Worm (Caenorhabditis elegans): ENCODE data around the gene F28G4.3.

F28G4.3 gene

DNA sequence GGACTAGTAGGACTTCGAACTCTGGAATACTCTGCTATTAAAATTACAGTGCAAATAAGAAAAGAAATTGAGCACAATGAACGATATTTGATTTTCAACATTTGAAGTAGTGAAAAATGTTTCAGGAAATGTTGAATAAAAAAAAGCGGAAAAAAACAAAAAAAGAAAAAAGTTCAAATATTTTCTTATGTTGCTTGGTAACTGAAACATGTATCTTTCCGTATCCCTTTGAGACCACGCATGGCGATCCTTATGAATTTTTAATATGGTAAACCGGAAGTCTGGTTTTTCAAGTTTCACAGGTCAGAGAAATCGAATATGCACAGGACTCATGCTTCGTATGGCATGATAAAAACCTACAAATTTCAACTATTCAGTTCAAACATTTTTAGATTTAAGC is at the start of gene F28G4.3:
TSS of gene F28G4.3 (minus strand) at position 101 of the 400 bp plus-strand sequence.
- no peak for TF ChIP-seq ztf-25 (GFP tag; IDR thresholded peaks at IDR 0.05)

DNA sequence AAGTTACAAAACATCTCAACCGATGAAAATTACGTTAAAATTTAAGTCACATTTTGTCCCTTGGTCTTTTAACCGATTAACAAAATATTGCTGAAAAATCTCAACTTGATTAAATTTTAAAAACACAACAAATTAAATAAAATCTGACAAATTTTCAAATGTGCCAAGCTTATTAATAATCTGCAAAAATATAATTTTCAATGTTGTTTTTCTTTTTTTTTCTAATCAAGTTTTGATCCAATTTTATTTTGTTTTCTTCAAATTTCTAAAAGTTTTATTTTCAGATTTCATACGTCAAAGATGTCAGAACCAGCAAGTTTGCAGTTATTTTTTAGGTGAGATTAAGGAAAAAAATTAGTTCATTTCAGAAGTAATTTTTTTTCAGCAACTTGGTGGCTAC is 48.8 kb upstream of the F28G4.3 start, which contains the start of gene srw-87:
TSS of gene srw-87 (plus strand) at position 301 of the 400 bp plus-strand sequence.
- no peak for TF ChIP-seq ceh-100 (GFP tag; IDR thresholded peaks at IDR 0.05)
- no peak for TF ChIP-seq lin-54 (GFP tag; optimal IDR thresholded peaks at IDR 0.05)
- no peak for TF ChIP-seq repo-1 (tag; optimal IDR thresholded peaks at IDR 0.05)
- TF ChIP-seq F39B2.1 (GFP tag; IDR thresholded peaks at IDR 0.05), result no peak

DNA sequence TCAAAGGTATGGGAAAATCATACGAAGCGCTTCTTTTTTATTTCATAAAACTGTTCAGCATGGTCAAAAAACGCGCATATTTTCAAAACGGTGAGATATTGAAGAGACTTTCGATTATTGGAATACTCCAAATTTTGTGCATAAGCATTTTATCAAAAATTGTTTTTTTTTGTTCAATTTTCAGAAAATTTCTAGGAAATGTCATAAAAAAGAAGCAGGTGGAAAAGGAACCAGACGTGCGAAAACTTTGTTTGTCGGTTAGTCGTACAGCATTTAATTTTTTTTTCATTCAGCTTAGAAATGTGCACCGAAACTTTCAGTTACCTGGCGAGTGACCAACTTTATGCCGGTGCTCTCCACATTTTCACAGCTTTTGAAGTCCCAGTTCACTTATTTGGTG is 45.9 kb upstream of the F28G4.3 start, which contains the start of gene srh-167:
TSS of gene srh-167 (plus strand) at position 301 of the 400 bp plus-strand sequence.
- TF ChIP-seq chd-7 (tag; optimal IDR thresholded peaks at IDR 0.05) (no peak), aptf-3 (GFP tag; IDR thresholded peaks at IDR 0.05) (no peak), B0261.1 (tag; optimal IDR thresholded peaks at IDR 0.05) (no peak), sdz-38 (tag; optimal IDR thresholded peaks at IDR 0.05) (no peak), pha-4 (tag; optimal IDR thresholded peaks at IDR 0.05) (no peak), nhr-179 (tag; optimal IDR thresholded peaks at IDR 0.05) (no peak), mcd-1 (GFP tag; IDR thresholded peaks at IDR 0.05) (no peak), F39B2.1 (GFP tag; IDR thresholded peaks at IDR 0.05) (no peak), repo-1 (tag; optimal IDR thresholded peaks at IDR 0.05) (no peak), die-1 (tag; optimal IDR thresholded peaks at IDR 0.05) (no peak), F57A8.1 (GFP tag; optimal IDR thresholded peaks at IDR 0.05) (no peak), ekl-4 (GFP tag; IDR thresholded peaks at IDR 0.05) (no peak), hmg-1.2 (GFP tag; IDR thresholded peaks at IDR 0.05) (no peak), snpc-1.3 (tag; optimal IDR thresholded peaks at IDR 0.05; ENCODE audit: insufficient read depth) (no peak), ztf-18 (tag; optimal IDR thresholded peaks at IDR 0.05) (no peak), nfya-1 (tag; optimal IDR thresholded peaks at IDR 0.05; ENCODE audit: borderline replicate concordance, insufficient read depth) (no peak), dpff-1 (tag; optimal IDR thresholded peaks at IDR 0.05) (no peak)

DNA sequence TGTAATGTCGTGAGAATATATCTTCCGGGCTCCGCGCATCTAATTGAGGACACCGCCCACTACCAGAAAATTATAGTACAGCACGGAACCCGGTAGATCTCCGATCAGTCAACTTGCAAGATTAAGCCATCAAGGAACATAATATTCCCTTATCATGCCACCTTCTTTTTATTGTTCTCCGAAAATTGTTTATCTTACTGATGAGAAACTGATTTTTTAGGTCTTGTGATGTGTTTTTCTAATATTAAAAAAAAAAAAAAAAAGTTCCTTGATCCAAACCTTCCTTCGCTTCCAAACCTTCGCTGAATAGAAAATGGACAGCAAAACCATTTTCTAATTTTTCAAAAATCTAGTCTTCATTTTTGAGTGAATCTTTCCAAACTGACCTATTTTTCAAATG is 41.3 kb upstream of the F28G4.3 start, which contains the start of gene F57G8.7:
TSS of gene F57G8.7 (plus strand) at position 301 of the 400 bp plus-strand sequence.
- no peak for TF ChIP-seq let-526 (GFP tag; IDR thresholded peaks at IDR 0.05)
- no peak for TF ChIP-seq T07F8.4 (tag; optimal IDR thresholded peaks at IDR 0.05)
- no peak for TF ChIP-seq cebp-1 (GFP tag; IDR thresholded peaks at IDR 0.05)
- no peak for TF ChIP-seq cebp-1 (tag; optimal IDR thresholded peaks at IDR 0.05)
- no peak for TF ChIP-seq him-1 (tag; optimal IDR thresholded peaks at IDR 0.05)
- no peak for TF ChIP-seq rcor-1 (GFP tag; IDR thresholded peaks at IDR 0.05)
- TF ChIP-seq madf-3 (GFP tag; IDR thresholded peaks at IDR 0.05), result no peak
- no peak for TF ChIP-seq ceh-58 (GFP tag; IDR thresholded peaks at IDR 0.05)
- no peak for TF ChIP-seq nfyb-1 (GFP tag; IDR thresholded peaks at IDR 0.05)
- no peak for TF ChIP-seq zfh-2 (GFP tag; conservative IDR thresholded peaks at IDR 0.05)
- TF ChIP-seq lin-26 (GFP tag; IDR thresholded peaks at IDR 0.05), result no peak
- no peak for TF ChIP-seq hrde-1 (tag; optimal IDR thresholded peaks at IDR 0.05; ENCODE audit: borderline replicate concordance)
- no peak for TF ChIP-seq Y56A3A.18 (GFP tag; IDR thresholded peaks at IDR 0.05)
- no peak for TF ChIP-seq atf-7 (tag; optimal IDR thresholded peaks at IDR 0.05)
